Worm (Caenorhabditis elegans) whole organism, mixed stage, embryonic: Measurements from ENCODE around the gene kcnl-4.

ENCODE experiments used
- M03D4.4 ChIP-seq: sonication (generic microtip); optimal IDR thresholded peaks from 2 replicates; lab custom pipeline; 2017; ENCODE audit warnings: mild to moderate bottlenecking, missing genetic modification characterization, missing compliant biosample characterization
- bed-3 ChIP-seq: fragments of 200-800 bp; sonication (Bioruptor generic); optimal IDR thresholded peaks from 3 replicates; lab custom pipeline; 2018; ENCODE audit warnings: mild to moderate bottlenecking, missing genetic modification characterization, moderate library complexity, missing compliant biosample characterization
- blmp-1 ChIP-seq: fragments of 150-350 bp; optimal IDR thresholded peaks from 2 replicates; lab custom pipeline; 2014; ENCODE audit warnings: missing biosample characterization, missing genetic modification characterization
- ceh-43 ChIP-seq: fragments of 200-800 bp; sonication (Bioruptor generic); optimal IDR thresholded peaks from 2 replicates; lab custom pipeline; 2018; ENCODE audit warnings: mild to moderate bottlenecking, missing genetic modification characterization, moderate library complexity, missing compliant biosample characterization
- ceh-83 ChIP-seq: fragments of 200-800 bp; sonication (Bioruptor generic); optimal IDR thresholded peaks from 2 replicates; lab custom pipeline; 2018; ENCODE audit warnings: mild to moderate bottlenecking, missing genetic modification characterization, missing compliant biosample characterization
- ces-1 ChIP-seq: fragments of 150-350 bp; optimal IDR thresholded peaks from 2 replicates; lab custom pipeline; 2014; ENCODE audit warnings: missing biosample characterization, missing genetic modification reagents, missing genetic modification characterization
- cnd-1 ChIP-seq: fragments of 200-800 bp; sonication (Bioruptor generic); optimal IDR thresholded peaks from 2 replicates; lab custom pipeline; 2018; ENCODE audit warnings: mild to moderate bottlenecking, missing genetic modification characterization, missing compliant biosample characterization
- drap-1 ChIP-seq: fragments of 200-800 bp; sonication (Bioruptor generic); optimal IDR thresholded peaks from 3 replicates; lab custom pipeline; 2018; ENCODE audit warnings: mild to moderate bottlenecking, missing genetic modification characterization, missing compliant biosample characterization
- elt-1 ChIP-seq: sonication (generic microtip); optimal IDR thresholded peaks from 2 replicates; lab custom pipeline; 2017; ENCODE audit warnings: missing genetic modification characterization, mild to moderate bottlenecking, missing compliant biosample characterization, antibody characterized with exemption, moderate library complexity, borderline replicate concordance; ENCODE audit not compliant: insufficient read depth
- flh-1 ChIP-seq: fragments of 200-800 bp; sonication (Bioruptor generic); optimal IDR thresholded peaks from 2 replicates; lab custom pipeline; 2018; ENCODE audit warnings: mild to moderate bottlenecking, missing genetic modification characterization, moderate library complexity, missing compliant biosample characterization
- ham-2 ChIP-seq: fragments of 200-800 bp; sonication (Bioruptor generic); optimal IDR thresholded peaks from 2 replicates; lab custom pipeline; 2018; ENCODE audit warnings: mild to moderate bottlenecking, missing genetic modification characterization, missing compliant biosample characterization
- lin-32 ChIP-seq: fragments of 200-800 bp; sonication (Bioruptor generic); optimal IDR thresholded peaks from 2 replicates; lab custom pipeline; 2018; ENCODE audit warnings: mild to moderate bottlenecking, missing genetic modification characterization, missing compliant biosample characterization
- lsy-2 ChIP-seq: fragments of 150-350 bp; optimal IDR thresholded peaks from 2 replicates; lab custom pipeline; 2014; ENCODE audit warnings: missing biosample characterization, missing genetic modification characterization
- mab-5 ChIP-seq: fragments of 150-350 bp; optimal IDR thresholded peaks from 2 replicates; lab custom pipeline; 2014; ENCODE audit warnings: missing biosample characterization, missing genetic modification characterization
- mep-1 ChIP-seq: fragments of 150-350 bp; optimal IDR thresholded peaks from 2 replicates; lab custom pipeline; 2017; ENCODE audit warnings: missing biosample characterization, missing genetic modification reagents, missing genetic modification characterization, inconsistent platforms
- mls-2 ChIP-seq: sonication (generic microtip); optimal IDR thresholded peaks from 2 replicates; lab custom pipeline; 2016; ENCODE audit warnings: mild to moderate bottlenecking, missing genetic modification characterization, moderate library complexity, missing compliant biosample characterization
- nhr-12 ChIP-seq: fragments of 150-350 bp; optimal IDR thresholded peaks from 2 replicates; lab custom pipeline; 2014; ENCODE audit warnings: missing biosample characterization, missing genetic modification characterization
- nhr-2 ChIP-seq: fragments of 150-350 bp; optimal IDR thresholded peaks from 2 replicates; lab custom pipeline; 2014; ENCODE audit warnings: missing biosample characterization, missing genetic modification characterization
- nhr-28 ChIP-seq: fragments of 150-350 bp; optimal IDR thresholded peaks from 2 replicates; lab custom pipeline; 2014; ENCODE audit warnings: missing biosample characterization, missing genetic modification characterization
- nhr-76 ChIP-seq: sonication (generic microtip); optimal IDR thresholded peaks from 2 replicates; lab custom pipeline; 2017; ENCODE audit warnings: missing biosample characterization, missing genetic modification characterization
- sem-2 ChIP-seq: fragments of 200-800 bp; sonication (Bioruptor generic); optimal IDR thresholded peaks from 2 replicates; lab custom pipeline; 2018; ENCODE audit warnings: mild to moderate bottlenecking, missing genetic modification characterization, missing compliant biosample characterization
- sptf-1 ChIP-seq: sonication (generic microtip); optimal IDR thresholded peaks from 2 replicates; lab custom pipeline; 2017; ENCODE audit warnings: mild to moderate bottlenecking, missing genetic modification characterization, moderate library complexity, missing compliant biosample characterization
- tbx-8 ChIP-seq: fragments of 200-800 bp; sonication (Bioruptor generic); optimal IDR thresholded peaks from 2 replicates; lab custom pipeline; 2018; ENCODE audit warnings: mild to moderate bottlenecking, missing genetic modification characterization, moderate library complexity, missing compliant biosample characterization
- unc-120 ChIP-seq: sonication (generic microtip); optimal IDR thresholded peaks from 2 replicates; lab custom pipeline; 2017; ENCODE audit warnings: missing genetic modification characterization, missing compliant biosample characterization; ENCODE audit not compliant: poor library complexity, severe bottlenecking
- unc-39 ChIP-seq: fragments of 150-350 bp; optimal IDR thresholded peaks from 2 replicates; lab custom pipeline; 2014; ENCODE audit warnings: missing biosample characterization, missing genetic modification characterization
- unc-62 ChIP-seq: fragments of 150-350 bp; optimal IDR thresholded peaks from 2 replicates; lab custom pipeline; 2014; ENCODE audit warnings: missing biosample characterization, missing genetic modification reagents, missing genetic modification characterization
- zip-8 ChIP-seq: fragments of 150-350 bp; optimal IDR thresholded peaks from 2 replicates; lab custom pipeline; 2014; ENCODE audit warnings: missing biosample characterization, missing genetic modification characterization
- ztf-11 ChIP-seq: fragments of 150-350 bp; optimal IDR thresholded peaks from 2 replicates; lab custom pipeline; 2014; ENCODE audit warnings: missing biosample characterization, missing genetic modification characterization

kcnl-4 gene

ce11 chrV:14506713-14507675 is 23.9 kb upstream of the kcnl-4 start:
- TF ChIP-seq mep-1 (tag; lab: Kevin White, UChicago): no peak
- no peak for TF ChIP-seq nhr-12 (tag; lab: Kevin White, UChicago)
- peak; percentile 53 for TF ChIP-seq nhr-2 (tag; lab: Kevin White, UChicago)
- TF ChIP-seq ces-1 (GFP tag; lab: Kevin White, UChicago): peak; percentile 58
- no peak for TF ChIP-seq unc-120
- peak; percentile 99 for TF ChIP-seq elt-1 (tag; lab: Kevin White, UChicago)
- no peak for TF ChIP-seq mab-5 (tag; lab: Kevin White, UChicago)
- TF ChIP-seq blmp-1: no peak
- peak; percentile 46 for TF ChIP-seq ztf-11
- no peak for TF ChIP-seq flh-1 (GFP tag; lab: Kevin White, UChicago)
- no peak for TF ChIP-seq M03D4.4 (tag; lab: Kevin White, UChicago)
- peak; percentile 68 for TF ChIP-seq unc-62 (GFP tag; lab: Kevin White, UChicago)
- no peak for TF ChIP-seq tbx-8
- TF ChIP-seq unc-39: no peak
- TF ChIP-seq ceh-83 (GFP tag; lab: Kevin White, UChicago): no peak
- TF ChIP-seq sptf-1 (tag; lab: Kevin White, UChicago): no peak
- peak; percentile 66 for TF ChIP-seq drap-1 (GFP tag; lab: Kevin White, UChicago)
- TF ChIP-seq lin-32: no peak
- TF ChIP-seq ham-2: peak; percentile 57

ce11 chrV:14508005-14508521 is 22.9 kb upstream of the kcnl-4 start, which contains the start of gene R02D5.1:
TSS of gene R02D5.1 (plus strand) at chrV:14508249.
- TF ChIP-seq blmp-1: peak; percentile 95
- TF ChIP-seq mep-1 (tag; lab: Kevin White, UChicago): no peak
- TF ChIP-seq ces-1 (GFP tag; lab: Kevin White, UChicago): peak; percentile 25
- no peak for TF ChIP-seq nhr-76 (tag; lab: Kevin White, UChicago)
- peak; percentile 2 for TF ChIP-seq nhr-2 (tag; lab: Kevin White, UChicago)
- TF ChIP-seq drap-1 (GFP tag; lab: Kevin White, UChicago): peak; percentile 56
- no peak for TF ChIP-seq tbx-8
- TF ChIP-seq cnd-1 (tag; lab: Kevin White, UChicago): peak; percentile 34
- no peak for TF ChIP-seq nhr-12 (tag; lab: Kevin White, UChicago)
- peak; percentile 71 for TF ChIP-seq ham-2
- peak; percentile 19 for TF ChIP-seq elt-1 (tag; lab: Kevin White, UChicago)

- no peak for TF ChIP-seq lsy-2 (tag; lab: Kevin White, UChicago)
- TF ChIP-seq zip-8 (tag; lab: Kevin White, UChicago): no peak
- TF ChIP-seq ceh-43 (GFP tag; lab: Kevin White, UChicago): no peak
- TF ChIP-seq mls-2 (tag; lab: Kevin White, UChicago): no peak
- no peak for TF ChIP-seq nhr-76 (tag; lab: Kevin White, UChicago)
- no peak for TF ChIP-seq unc-120
- no peak for TF ChIP-seq nhr-28 (tag; lab: Kevin White, UChicago)
- TF ChIP-seq ztf-11: no peak
- no peak for TF ChIP-seq mep-1 (tag; lab: Kevin White, UChicago)
- TF ChIP-seq sem-2 (GFP tag; lab: Kevin White, UChicago): no peak
- no peak for TF ChIP-seq unc-62 (GFP tag; lab: Kevin White, UChicago)
Measured at ce11 chrV:14508556-14508955, 22.4 kb upstream of the kcnl-4 start.

- TF ChIP-seq ceh-83 (GFP tag; lab: Kevin White, UChicago): no peak
- TF ChIP-seq mls-2 (tag; lab: Kevin White, UChicago): no peak
- TF ChIP-seq unc-62 (GFP tag; lab: Kevin White, UChicago): no peak
- no peak for TF ChIP-seq bed-3 (GFP tag; lab: Kevin White, UChicago)
- no peak for TF ChIP-seq ces-1 (GFP tag; lab: Kevin White, UChicago)
- TF ChIP-seq blmp-1: no peak
Measured at ce11 chrV:14510746-14511145, 20.2 kb upstream of the kcnl-4 start, which contains the start of gene R02D5.9. TSS of gene R02D5.9 (minus strand) at chrV:14511123.
